Worm (Caenorhabditis elegans): ENCODE data around the gene Y54G2A.37.

- TF ChIP-seq ama-1 (optimal IDR thresholded peaks at IDR 0.05) (no peak), fos-1 (tag; optimal IDR thresholded peaks at IDR 0.05) (no peak), nhr-11 (tag; optimal IDR thresholded peaks at IDR 0.05) (no peak), mdl-1 (tag; optimal IDR thresholded peaks at IDR 0.05) (no peak)
These were observed 37.5 kb upstream of the Y54G2A.37 start, which contains the start of gene Y54G2A.12 for ce11 chrIV:2782793-2783540.

All from whole organism, L1 larva.